Fruit fly (Drosophila melanogaster) whole organism, wandering third instar larva: ENCODE measurements around the gene CG17470.

Experiments
- Abd-B ChIP-seq: fragments of >200 bp; optimal IDR thresholded peaks from 2 replicates; lab custom pipeline; 2017; ENCODE audit warnings: missing biosample characterization, missing genetic modification characterization
- CG32264 ChIP-seq: fragments of 200-800 bp; sonication (Bioruptor generic); optimal IDR thresholded peaks from 2 replicates; lab custom pipeline; 2016; ENCODE audit warnings: missing biosample characterization, missing genetic modification characterization
- CG9705 ChIP-seq: fragments of 200-800 bp; sonication (Bioruptor generic); optimal IDR thresholded peaks from 2 replicates; lab custom pipeline; 2018; ENCODE audit warnings: missing biosample characterization, mild to moderate bottlenecking, missing genetic modification characterization
- CrebA ChIP-seq: fragments of 200-800 bp; sonication (Bioruptor generic); optimal IDR thresholded peaks from 2 replicates; lab custom pipeline; 2016; ENCODE audit warnings: missing biosample characterization, mild to moderate bottlenecking, missing genetic modification characterization, borderline replicate concordance
- Dfd ChIP-seq: fragments of >200 bp; optimal IDR thresholded peaks from 2 replicates; lab custom pipeline; 2017; ENCODE audit warnings: missing biosample characterization, missing genetic modification characterization
- GATAd ChIP-seq: sonication (Bioruptor generic); optimal IDR thresholded peaks from 2 replicates; lab custom pipeline; 2016; ENCODE audit warnings: missing biosample characterization, missing genetic modification characterization
- HLH106 ChIP-seq: fragments of 200-800 bp; optimal IDR thresholded peaks from 3 replicates; lab custom pipeline; 2019; ENCODE audit warnings: missing biosample characterization, mild to moderate bottlenecking, missing genetic modification characterization, moderate library complexity
- Hnf4 ChIP-seq: fragments of 200-800 bp; sonication (Bioruptor generic); optimal IDR thresholded peaks from 2 replicates; lab custom pipeline; 2016; ENCODE audit warnings: missing biosample characterization, mild to moderate bottlenecking, missing genetic modification characterization
- Hr78 ChIP-seq: fragments of >200 bp; optimal IDR thresholded peaks from 2 replicates; lab custom pipeline; 2017; ENCODE audit warnings: missing biosample characterization, missing genetic modification characterization
- Hr83 ChIP-seq: fragments of 200-300 bp; sonication (Bioruptor generic); optimal IDR thresholded peaks from 2 replicates; lab custom pipeline; 2016; ENCODE audit warnings: missing biosample characterization, mild to moderate bottlenecking, missing genetic modification characterization, moderate library complexity; ENCODE audit not compliant: poor library complexity, severe bottlenecking
- Jra ChIP-seq: sonication (Bioruptor generic); optimal IDR thresholded peaks from 2 replicates; lab custom pipeline; 2016; ENCODE audit warnings: missing biosample characterization, missing genetic modification characterization
- Mio ChIP-seq: sonication (Bioruptor generic); optimal IDR thresholded peaks from 2 replicates; lab custom pipeline; 2016; ENCODE audit warnings: missing biosample characterization, missing genetic modification characterization
- Myc ChIP-seq: fragments of >200 bp; optimal IDR thresholded peaks from 2 replicates; lab custom pipeline; 2017
- OdsH ChIP-seq: fragments of 200-800 bp; sonication (Bioruptor generic); optimal IDR thresholded peaks from 2 replicates; lab custom pipeline; 2016; ENCODE audit warnings: missing biosample characterization, mild to moderate bottlenecking, missing genetic modification characterization
- Vsx2 ChIP-seq: fragments of 200-300, 225-300 bp; sonication (Bioruptor generic); optimal IDR thresholded peaks from 2 replicates; lab custom pipeline; 2018; ENCODE audit warnings: missing biosample characterization, missing genetic modification characterization; ENCODE audit not compliant: partially characterized antibody
- br ChIP-seq: fragments of 200-800 bp; sonication (Bioruptor generic); optimal IDR thresholded peaks from 2 replicates; lab custom pipeline; 2016; ENCODE audit warnings: missing biosample characterization, missing genetic modification characterization
- dl ChIP-seq, 2 experiments: fragments of 175-275, 200-275 bp in 1 of 2; fragments of 200-275 bp in 1 of 2; sonication (Bioruptor generic); optimal IDR thresholded peaks; lab custom pipeline; 2018; ENCODE audit warnings: mild to moderate bottlenecking in 2 of 2, missing biosample characterization in 2 of 2, missing genetic modification characterization in 2 of 2, moderate library complexity in 2 of 2; ENCODE audit not compliant: partially characterized antibody in 2 of 2, insufficient read depth in 1 of 2
- dmrt93B ChIP-seq: fragments of 200-800 bp; sonication (Bioruptor generic); optimal IDR thresholded peaks from 2 replicates; lab custom pipeline; 2018; ENCODE audit warnings: missing biosample characterization, mild to moderate bottlenecking, missing genetic modification characterization
- dsf ChIP-seq: sonication (Bioruptor generic); optimal IDR thresholded peaks from 2 replicates; lab custom pipeline; 2016; ENCODE audit warnings: missing biosample characterization, missing genetic modification characterization, borderline replicate concordance
- ey ChIP-seq: fragments of 200-800 bp; sonication (Bioruptor generic); optimal IDR thresholded peaks from 2 replicates; lab custom pipeline; 2016; ENCODE audit warnings: missing biosample characterization, missing genetic modification characterization
- foxo ChIP-seq, 2 experiments: fragments of 200-800 bp; sonication (Bioruptor generic); optimal IDR thresholded peaks; 2 replicates in 1 of 2; 3 replicates in 1 of 2; lab custom pipeline; 2016 to 2017; ENCODE audit warnings: missing biosample characterization in 2 of 2, missing genetic modification characterization in 2 of 2
- fru ChIP-seq: fragments of 200-800 bp; sonication (Bioruptor generic); optimal IDR thresholded peaks from 3 replicates; lab custom pipeline; 2016; ENCODE audit warnings: missing biosample characterization, mild to moderate bottlenecking, missing genetic modification characterization
- h ChIP-seq: fragments of 200-800 bp; sonication (Bioruptor generic); optimal IDR thresholded peaks from 3 replicates; lab custom pipeline; 2016; ENCODE audit warnings: missing biosample characterization, mild to moderate bottlenecking, missing genetic modification characterization
- jim ChIP-seq: fragments of 175-275, 200-325 bp; sonication (Bioruptor generic); optimal IDR thresholded peaks from 2 replicates; lab custom pipeline; 2016; ENCODE audit warnings: missing biosample characterization, mild to moderate bottlenecking, missing genetic modification characterization
- lola ChIP-seq: fragments of >200 bp; optimal IDR thresholded peaks from 2 replicates; lab custom pipeline; 2017; ENCODE audit warnings: missing biosample characterization, missing genetic modification characterization
- pan ChIP-seq: fragments of >200 bp; optimal IDR thresholded peaks from 2 replicates; lab custom pipeline; 2017
- psq ChIP-seq: fragments of 200-800 bp; sonication (Bioruptor generic); optimal IDR thresholded peaks from 3 replicates; lab custom pipeline; 2017; ENCODE audit warnings: missing biosample characterization, mild to moderate bottlenecking, missing genetic modification characterization, moderate library complexity
- rgr ChIP-seq: fragments of 200-800 bp; sonication (Bioruptor generic); optimal IDR thresholded peaks from 3 replicates; lab custom pipeline; 2016; ENCODE audit warnings: missing biosample characterization, mild to moderate bottlenecking, missing genetic modification characterization
- sage ChIP-seq: fragments of 200-800 bp; sonication (Bioruptor generic); optimal IDR thresholded peaks from 2 replicates; lab custom pipeline; 2016; ENCODE audit warnings: missing biosample characterization, mild to moderate bottlenecking, missing genetic modification characterization
- tai ChIP-seq: sonication (Bioruptor generic); optimal IDR thresholded peaks from 2 replicates; lab custom pipeline; 2016; ENCODE audit warnings: missing biosample characterization, missing genetic modification characterization
- usp ChIP-seq: fragments of >200 bp; optimal IDR thresholded peaks from 2 replicates; lab custom pipeline; 2017; ENCODE audit warnings: missing biosample characterization, missing genetic modification characterization
- woc ChIP-seq: sonication (Bioruptor generic); optimal IDR thresholded peaks from 2 replicates; lab custom pipeline; 2016; ENCODE audit warnings: missing biosample characterization, mild to moderate bottlenecking, missing genetic modification characterization

Gene CG17470

dm6 chr2L:20643144-20643543 is at the start of gene CG17470:
Gene CG17470, minus strand, starts transcription at chr2L:20643244.
- TF ChIP-seq CG32264 (GFP tag; lab: Kevin White, UChicago) (no peak), usp (GFP tag; lab: Kevin White, UChicago) (no peak), foxo (GFP tag; optimal IDR thresholded peaks at IDR 0.05; lab: Kevin White, UChicago) (no peak), Dfd (GFP tag; lab: Kevin White, UChicago) (no peak), br (no peak), Mio (GFP tag; lab: Kevin White, UChicago) (no peak), dl (GFP tag; optimal IDR thresholded peaks at IDR 0.05; lab: Kevin White, UChicago; ENCODE audit: insufficient read depth in 1 of 2, partially characterized antibody in 2 of 2) (no peak), tai (no peak), CG9705 (no peak), fru (GFP tag; lab: Kevin White, UChicago) (no peak), h (GFP tag; lab: Kevin White, UChicago) (no peak), OdsH (no peak), ey (GFP tag; lab: Kevin White, UChicago) (no peak)

- no peak for TF ChIP-seq Mio (GFP tag; lab: Kevin White, UChicago)
- peak; percentile 91 for TF ChIP-seq Dfd (GFP tag; lab: Kevin White, UChicago)
Observed at dm6 chr2L:20690055-20690454, 47.0 kb upstream of the CG17470 start.

dm6 chr2L:20688722-20689121 is 45.7 kb upstream of the CG17470 start:
- no peak for TF ChIP-seq Hr83 (GFP tag; lab: Kevin White, UChicago)
- TF ChIP-seq Dfd (GFP tag; lab: Kevin White, UChicago): peak; percentile 92

- TF ChIP-seq CG32264 (GFP tag; lab: Kevin White, UChicago): no peak
- TF ChIP-seq Myc: no peak
- peak; percentile 26 for TF ChIP-seq psq (GFP tag; lab: Kevin White, UChicago)
Observed at dm6 chr2L:20682136-20682733, 39.2 kb upstream of the CG17470 start, which contains the start of gene CG2617. Gene CG2617, plus strand, starts transcription at chr2L:20682368.

dm6 chr2L:20681648-20682098 is 38.6 kb upstream of the CG17470 start, which contains the start of gene Cen:
Gene Cen, minus strand, starts transcription at chr2L:20681846.
- TF ChIP-seq Jra (peak; percentile 13), dsf (GFP tag; lab: Kevin White, UChicago) (no peak), dl (GFP tag; optimal IDR thresholded peaks at IDR 0.05; lab: Kevin White, UChicago; ENCODE audit: insufficient read depth in 1 of 2, partially characterized antibody in 2 of 2) (no peak), foxo (GFP tag; optimal IDR thresholded peaks at IDR 0.05; lab: Kevin White, UChicago) (peak in 1 of 2 experiments; percentile 65), Abd-B (GFP tag; lab: Kevin White, UChicago) (no peak), CG32264 (GFP tag; lab: Kevin White, UChicago) (no peak), Hnf4 (peak; percentile 57), br (no peak), CrebA (GFP tag; lab: Kevin White, UChicago) (no peak), psq (GFP tag; lab: Kevin White, UChicago) (peak; percentile 51), sage (peak; percentile 43), GATAd (GFP tag; lab: Kevin White, UChicago) (peak; percentile 28), fru (GFP tag; lab: Kevin White, UChicago) (no peak), rgr (GFP tag; lab: Kevin White, UChicago) (peak; percentile 55), Hr83 (GFP tag; lab: Kevin White, UChicago) (peak; percentile 5), HLH106 (tag; lab: Kevin White, UChicago) (peak; percentile 50), ey (GFP tag; lab: Kevin White, UChicago) (peak; percentile 57)

- peak; percentile 18 for TF ChIP-seq GATAd (GFP tag; lab: Kevin White, UChicago)
- no peak for TF ChIP-seq Mio (GFP tag; lab: Kevin White, UChicago)
- TF ChIP-seq tai: no peak
- no peak for TF ChIP-seq Jra
- no peak for TF ChIP-seq dl (GFP tag; optimal IDR thresholded peaks at IDR 0.05; lab: Kevin White, UChicago; ENCODE audit: insufficient read depth in 1 of 2, partially characterized antibody in 2 of 2)
- TF ChIP-seq Hr78 (GFP tag; lab: Kevin White, UChicago): no peak
- TF ChIP-seq Hr83 (GFP tag; lab: Kevin White, UChicago): peak; percentile 25
- no peak for TF ChIP-seq CG9705
- peak; percentile 35 for TF ChIP-seq ey (GFP tag; lab: Kevin White, UChicago)
- TF ChIP-seq fru (GFP tag; lab: Kevin White, UChicago): peak; percentile 33
- TF ChIP-seq jim (GFP tag; lab: Kevin White, UChicago): no peak
- TF ChIP-seq rgr (GFP tag; lab: Kevin White, UChicago): peak; percentile 74
- TF ChIP-seq HLH106 (tag; lab: Kevin White, UChicago): peak; percentile 46
- TF ChIP-seq br: peak; percentile 8
- TF ChIP-seq Abd-B (GFP tag; lab: Kevin White, UChicago): no peak
- no peak for TF ChIP-seq usp (GFP tag; lab: Kevin White, UChicago)
- peak; percentile 69 for TF ChIP-seq Hnf4
- no peak for TF ChIP-seq woc
- peak; percentile 36 for TF ChIP-seq OdsH
- no peak for TF ChIP-seq Dfd (GFP tag; lab: Kevin White, UChicago)
- no peak for TF ChIP-seq Vsx2 (GFP tag; lab: Kevin White, UChicago)
- peak; percentile 38 for TF ChIP-seq psq (GFP tag; lab: Kevin White, UChicago)
- no peak for TF ChIP-seq dsf (GFP tag; lab: Kevin White, UChicago)
- no peak for TF ChIP-seq lola (GFP tag; lab: Kevin White, UChicago)
- no peak for TF ChIP-seq sage
- no peak for TF ChIP-seq dmrt93B (GFP tag; lab: Kevin White, UChicago)
- no peak for TF ChIP-seq CrebA (GFP tag; lab: Kevin White, UChicago)
- TF ChIP-seq h (GFP tag; lab: Kevin White, UChicago): peak; percentile 65
- no peak for TF ChIP-seq pan (lab: Kevin White, UChicago)
Observed at dm6 chr2L:20675875-20676274, 32.8 kb upstream of the CG17470 start, which contains the start of the genes CG31678 and IKKepsilon. Gene CG31678, minus strand, starts transcription at chr2L:20675941. Gene IKKepsilon, plus strand, starts transcription at chr2L:20676045.
